Fruit fly (Drosophila melanogaster) whole organism, wandering third instar larva: ENCODE measurements around the gene CG6696.

Experiments
- CG32264 ChIP-seq: fragments of 200-800 bp; sonication (Bioruptor generic); optimal IDR thresholded peaks from 2 replicates; lab custom pipeline; 2016; ENCODE audit warnings: missing biosample characterization, missing genetic modification characterization
- CG9705 ChIP-seq: fragments of 200-800 bp; sonication (Bioruptor generic); optimal IDR thresholded peaks from 2 replicates; lab custom pipeline; 2018; ENCODE audit warnings: missing biosample characterization, mild to moderate bottlenecking, missing genetic modification characterization
- Dfd ChIP-seq: fragments of >200 bp; optimal IDR thresholded peaks from 2 replicates; lab custom pipeline; 2017; ENCODE audit warnings: missing biosample characterization, missing genetic modification characterization
- Dif ChIP-seq: fragments of 200-275, 200-300 bp; sonication (Bioruptor generic); optimal IDR thresholded peaks from 2 replicates; lab custom pipeline; 2018; ENCODE audit warnings: missing biosample characterization, missing genetic modification characterization; ENCODE audit not compliant: partially characterized antibody
- GATAd ChIP-seq: sonication (Bioruptor generic); optimal IDR thresholded peaks from 2 replicates; lab custom pipeline; 2016; ENCODE audit warnings: missing biosample characterization, missing genetic modification characterization
- HLH106 ChIP-seq: fragments of 200-800 bp; optimal IDR thresholded peaks from 3 replicates; lab custom pipeline; 2019; ENCODE audit warnings: missing biosample characterization, mild to moderate bottlenecking, missing genetic modification characterization, moderate library complexity
- Hnf4 ChIP-seq: fragments of 200-800 bp; sonication (Bioruptor generic); optimal IDR thresholded peaks from 2 replicates; lab custom pipeline; 2016; ENCODE audit warnings: missing biosample characterization, mild to moderate bottlenecking, missing genetic modification characterization
- Hr78 ChIP-seq: fragments of >200 bp; optimal IDR thresholded peaks from 2 replicates; lab custom pipeline; 2017; ENCODE audit warnings: missing biosample characterization, missing genetic modification characterization
- Hr83 ChIP-seq: fragments of 200-300 bp; sonication (Bioruptor generic); optimal IDR thresholded peaks from 2 replicates; lab custom pipeline; 2016; ENCODE audit warnings: missing biosample characterization, mild to moderate bottlenecking, missing genetic modification characterization, moderate library complexity; ENCODE audit not compliant: poor library complexity, severe bottlenecking
- Jra ChIP-seq: sonication (Bioruptor generic); optimal IDR thresholded peaks from 2 replicates; lab custom pipeline; 2016; ENCODE audit warnings: missing biosample characterization, missing genetic modification characterization
- Mio ChIP-seq: sonication (Bioruptor generic); optimal IDR thresholded peaks from 2 replicates; lab custom pipeline; 2016; ENCODE audit warnings: missing biosample characterization, missing genetic modification characterization
- Myc ChIP-seq: fragments of >200 bp; optimal IDR thresholded peaks from 2 replicates; lab custom pipeline; 2017
- N ChIP-seq: fragments of >200 bp; optimal IDR thresholded peaks from 2 replicates; lab custom pipeline; 2018; ENCODE audit warnings: missing biosample characterization, missing external identifiers, missing genetic modification characterization
- OdsH ChIP-seq: fragments of 200-800 bp; sonication (Bioruptor generic); optimal IDR thresholded peaks from 2 replicates; lab custom pipeline; 2016; ENCODE audit warnings: missing biosample characterization, mild to moderate bottlenecking, missing genetic modification characterization
- Sp1 ChIP-seq: fragments of 200-800 bp; sonication (Bioruptor generic); optimal IDR thresholded peaks from 3 replicates; lab custom pipeline; 2019; ENCODE audit warnings: missing biosample characterization, mild to moderate bottlenecking, missing genetic modification characterization, moderate library complexity
- br ChIP-seq: fragments of 200-800 bp; sonication (Bioruptor generic); optimal IDR thresholded peaks from 2 replicates; lab custom pipeline; 2016; ENCODE audit warnings: missing biosample characterization, missing genetic modification characterization
- brk ChIP-seq: fragments of 200-800 bp; sonication (Bioruptor generic); optimal IDR thresholded peaks from 2 replicates; lab custom pipeline; 2016; ENCODE audit warnings: missing biosample characterization, mild to moderate bottlenecking, missing genetic modification characterization
- dl ChIP-seq, 2 experiments: fragments of 175-275, 200-275 bp in 1 of 2; fragments of 200-275 bp in 1 of 2; sonication (Bioruptor generic); optimal IDR thresholded peaks; lab custom pipeline; 2018; ENCODE audit warnings: mild to moderate bottlenecking in 2 of 2, missing biosample characterization in 2 of 2, missing genetic modification characterization in 2 of 2, moderate library complexity in 2 of 2; ENCODE audit not compliant: partially characterized antibody in 2 of 2, insufficient read depth in 1 of 2
- dmrt93B ChIP-seq: fragments of 200-800 bp; sonication (Bioruptor generic); optimal IDR thresholded peaks from 2 replicates; lab custom pipeline; 2018; ENCODE audit warnings: missing biosample characterization, mild to moderate bottlenecking, missing genetic modification characterization
- ey ChIP-seq: fragments of 200-800 bp; sonication (Bioruptor generic); optimal IDR thresholded peaks from 2 replicates; lab custom pipeline; 2016; ENCODE audit warnings: missing biosample characterization, missing genetic modification characterization
- foxo ChIP-seq, 2 experiments: fragments of 200-800 bp; sonication (Bioruptor generic); optimal IDR thresholded peaks; 2 replicates in 1 of 2; 3 replicates in 1 of 2; lab custom pipeline; 2016 to 2017; ENCODE audit warnings: missing biosample characterization in 2 of 2, missing genetic modification characterization in 2 of 2
- fru ChIP-seq: fragments of 200-800 bp; sonication (Bioruptor generic); optimal IDR thresholded peaks from 3 replicates; lab custom pipeline; 2016; ENCODE audit warnings: missing biosample characterization, mild to moderate bottlenecking, missing genetic modification characterization
- h ChIP-seq: fragments of 200-800 bp; sonication (Bioruptor generic); optimal IDR thresholded peaks from 3 replicates; lab custom pipeline; 2016; ENCODE audit warnings: missing biosample characterization, mild to moderate bottlenecking, missing genetic modification characterization
- jim ChIP-seq: fragments of 175-275, 200-325 bp; sonication (Bioruptor generic); optimal IDR thresholded peaks from 2 replicates; lab custom pipeline; 2016; ENCODE audit warnings: missing biosample characterization, mild to moderate bottlenecking, missing genetic modification characterization
- lola ChIP-seq: fragments of >200 bp; optimal IDR thresholded peaks from 2 replicates; lab custom pipeline; 2017; ENCODE audit warnings: missing biosample characterization, missing genetic modification characterization
- pan ChIP-seq: fragments of >200 bp; optimal IDR thresholded peaks from 2 replicates; lab custom pipeline; 2017
- psq ChIP-seq: fragments of 200-800 bp; sonication (Bioruptor generic); optimal IDR thresholded peaks from 3 replicates; lab custom pipeline; 2017; ENCODE audit warnings: missing biosample characterization, mild to moderate bottlenecking, missing genetic modification characterization, moderate library complexity
- rgr ChIP-seq: fragments of 200-800 bp; sonication (Bioruptor generic); optimal IDR thresholded peaks from 3 replicates; lab custom pipeline; 2016; ENCODE audit warnings: missing biosample characterization, mild to moderate bottlenecking, missing genetic modification characterization
- sage ChIP-seq: fragments of 200-800 bp; sonication (Bioruptor generic); optimal IDR thresholded peaks from 2 replicates; lab custom pipeline; 2016; ENCODE audit warnings: missing biosample characterization, mild to moderate bottlenecking, missing genetic modification characterization
- sv ChIP-seq: fragments of 200-800 bp; sonication (Bioruptor generic); optimal IDR thresholded peaks from 3 replicates; lab custom pipeline; 2016; ENCODE audit warnings: missing biosample characterization, missing genetic modification characterization
- tai ChIP-seq: sonication (Bioruptor generic); optimal IDR thresholded peaks from 2 replicates; lab custom pipeline; 2016; ENCODE audit warnings: missing biosample characterization, missing genetic modification characterization
- usp ChIP-seq: fragments of >200 bp; optimal IDR thresholded peaks from 2 replicates; lab custom pipeline; 2017; ENCODE audit warnings: missing biosample characterization, missing genetic modification characterization
- woc ChIP-seq: sonication (Bioruptor generic); optimal IDR thresholded peaks from 2 replicates; lab custom pipeline; 2016; ENCODE audit warnings: missing biosample characterization, mild to moderate bottlenecking, missing genetic modification characterization

CG6696 gene

dm6 chrX:18662053-18662452 lies at the start of gene CG6696:
CG6696 (minus strand) TSS chrX:18662153.
- no peak for TF ChIP-seq sage (GFP tag; lab: Kevin White, UChicago)
- no peak for TF ChIP-seq sv (GFP tag; lab: Kevin White, UChicago)
- no peak for TF ChIP-seq Jra
- no peak for TF ChIP-seq OdsH (GFP tag; lab: Kevin White, UChicago)
- TF ChIP-seq HLH106, result no peak
- no peak for TF ChIP-seq CG9705
- TF ChIP-seq Hnf4 (GFP tag; lab: Kevin White, UChicago), result no peak
- TF ChIP-seq psq, result no peak
- TF ChIP-seq fru, result no peak
- TF ChIP-seq dl (GFP tag; optimal IDR thresholded peaks at IDR 0.05; lab: Kevin White, UChicago; ENCODE audit: insufficient read depth in 1 of 2, partially characterized antibody in 2 of 2), result no peak
- no peak for TF ChIP-seq Dif (GFP tag; lab: Kevin White, UChicago)
- no peak for TF ChIP-seq dmrt93B (GFP tag; lab: Kevin White, UChicago)
- no peak for TF ChIP-seq woc (GFP tag; lab: Kevin White, UChicago)
- TF ChIP-seq br, result no peak
- no peak for TF ChIP-seq brk (GFP tag; lab: Kevin White, UChicago)
- no peak for TF ChIP-seq Hr83
- no peak for TF ChIP-seq Myc (lab: Kevin White, UChicago)
- no peak for TF ChIP-seq Sp1 (GFP tag; lab: Kevin White, UChicago)

- TF ChIP-seq Sp1 (GFP tag; lab: Kevin White, UChicago) (no peak), usp (GFP tag; lab: Kevin White, UChicago) (no peak), Hr83 (no peak)
Observed at dm6 chrX:18709565-18709964, 47.6 kb upstream of the CG6696 start, which contains the start of gene Cyp308a1. Cyp308a1 (plus strand) TSS chrX:18709865.

dm6 chrX:18703875-18704274 lies 41.9 kb upstream of the CG6696 start:
- TF ChIP-seq Jra (no peak), Hr78 (GFP tag; lab: Kevin White, UChicago) (no peak), brk (GFP tag; lab: Kevin White, UChicago) (no peak), foxo (GFP tag; optimal IDR thresholded peaks at IDR 0.05; lab: Kevin White, UChicago) (no peak), psq (no peak), lola (no peak), usp (GFP tag; lab: Kevin White, UChicago) (no peak), Dfd (GFP tag; lab: Kevin White, UChicago) (no peak), fru (no peak), OdsH (GFP tag; lab: Kevin White, UChicago) (no peak), tai (GFP tag; lab: Kevin White, UChicago) (no peak), N (GFP tag; lab: Kevin White, UChicago) (no peak), dl (GFP tag; optimal IDR thresholded peaks at IDR 0.05; lab: Kevin White, UChicago; ENCODE audit: insufficient read depth in 1 of 2, partially characterized antibody in 2 of 2) (no peak), Mio (no peak), HLH106 (no peak), jim (GFP tag; lab: Kevin White, UChicago) (no peak)

dm6 chrX:18702245-18702644 lies 40.3 kb upstream of the CG6696 start:
- TF ChIP-seq sv (GFP tag; lab: Kevin White, UChicago) (no peak), Hr83 (no peak), Mio (no peak), Dif (GFP tag; lab: Kevin White, UChicago) (no peak), woc (GFP tag; lab: Kevin White, UChicago) (no peak), Sp1 (GFP tag; lab: Kevin White, UChicago) (no peak), rgr (GFP tag; lab: Kevin White, UChicago) (no peak), h (GFP tag; lab: Kevin White, UChicago) (no peak), Hr78 (GFP tag; lab: Kevin White, UChicago) (no peak)

- TF ChIP-seq br (no peak), HLH106 (no peak), pan (lab: Kevin White, UChicago) (no peak), tai (GFP tag; lab: Kevin White, UChicago) (no peak), lola (no peak), Sp1 (GFP tag; lab: Kevin White, UChicago) (no peak), Dfd (GFP tag; lab: Kevin White, UChicago) (no peak), woc (GFP tag; lab: Kevin White, UChicago) (no peak), sage (GFP tag; lab: Kevin White, UChicago) (no peak), GATAd (GFP tag; lab: Kevin White, UChicago) (no peak), rgr (GFP tag; lab: Kevin White, UChicago) (no peak), CG32264 (GFP tag; lab: Kevin White, UChicago) (no peak), Hnf4 (GFP tag; lab: Kevin White, UChicago) (no peak), ey (GFP tag; lab: Kevin White, UChicago) (no peak), Jra (no peak), CG9705 (no peak)
Observed at dm6 chrX:18701752-18702151, 39.8 kb upstream of the CG6696 start.
